Worm (Caenorhabditis elegans): ENCODE results near the gene K11H12.1.

The K11H12.1 gene

ce11 chrIV:639167-639566 is 14.1 kb downstream of the K11H12.1 start:
- TF ChIP-seq ama-1 (optimal IDR thresholded peaks at IDR 0.05) (no peak), hmbx-1 (tag; optimal IDR thresholded peaks at IDR 0.05) (no peak), ceh-13 (GFP tag; optimal IDR thresholded peaks at IDR 0.05) (no peak), F13C5.2 (tag; optimal IDR thresholded peaks at IDR 0.05) (no peak), B0310.2 (tag; optimal IDR thresholded peaks at IDR 0.05) (no peak)

ce11 chrIV:633565-633964 is 19.7 kb downstream of the K11H12.1 start:
- no peak for TF ChIP-seq flt-1 (GFP tag; IDR thresholded peaks at IDR 0.05)
- no peak for TF ChIP-seq hmbx-1 (tag; optimal IDR thresholded peaks at IDR 0.05)
- no peak for TF ChIP-seq ets-7 (tag; optimal IDR thresholded peaks at IDR 0.05)
- TF ChIP-seq F13C5.2 (tag; optimal IDR thresholded peaks at IDR 0.05) = no peak
- no peak for TF ChIP-seq sea-1 (GFP tag; conservative IDR thresholded peaks at IDR 0.05)

- TF ChIP-seq pes-1 (GFP tag; IDR thresholded peaks at IDR 0.05) (no peak), tra-4 (tag; optimal IDR thresholded peaks at IDR 0.05) (no peak)
These were observed 21.4 kb downstream of the K11H12.1 start for ce11 chrIV:631869-632268.

DNA sequence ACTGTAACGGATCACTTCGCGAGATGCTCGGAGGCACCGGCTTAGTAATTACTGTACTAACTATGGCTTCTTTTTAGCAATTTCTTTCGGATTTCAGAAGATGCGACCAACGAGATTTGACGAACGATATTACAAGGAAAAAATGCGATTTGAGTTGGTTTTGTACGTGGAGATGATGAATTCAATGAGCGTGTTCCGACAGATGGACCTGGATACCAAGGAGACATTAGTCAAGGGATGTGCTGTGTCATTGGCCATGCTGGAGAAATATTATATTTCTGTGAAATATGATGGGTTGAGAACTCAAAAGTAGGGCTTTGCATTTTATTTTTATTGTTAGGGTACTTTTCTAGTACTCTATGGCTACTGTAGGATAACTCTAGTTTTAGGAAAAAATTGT is 22.6 kb downstream of the K11H12.1 start:
- TF ChIP-seq tbx-11 (GFP tag; IDR thresholded peaks at IDR 0.05) (no peak), F13C5.2 (tag; optimal IDR thresholded peaks at IDR 0.05) (no peak), hmbx-1 (tag; optimal IDR thresholded peaks at IDR 0.05) (no peak), ama-1 (optimal IDR thresholded peaks at IDR 0.05) (no peak), ceh-36 (tag; optimal IDR thresholded peaks at IDR 0.05) (no peak), aly-1 (tag; optimal IDR thresholded peaks at IDR 0.05) (no peak), tbx-37 (GFP tag; conservative IDR thresholded peaks at IDR 0.05) (no peak), ceh-13 (GFP tag; optimal IDR thresholded peaks at IDR 0.05) (no peak)

ce11 chrIV:627237-627636 is 26.0 kb downstream of the K11H12.1 start, which contains the start of gene nhr-76:
nhr-76 (plus strand) TSS chrIV:627537.
- TF ChIP-seq hmbx-1 (tag; optimal IDR thresholded peaks at IDR 0.05) (no peak), flt-1 (GFP tag; IDR thresholded peaks at IDR 0.05) (no peak), ama-1 (optimal IDR thresholded peaks at IDR 0.05) (no peak), pes-1 (GFP tag; IDR thresholded peaks at IDR 0.05) (no peak), tbx-11 (GFP tag; IDR thresholded peaks at IDR 0.05) (no peak), B0310.2 (tag; optimal IDR thresholded peaks at IDR 0.05) (no peak), F13C5.2 (tag; optimal IDR thresholded peaks at IDR 0.05) (no peak), ceh-13 (GFP tag; optimal IDR thresholded peaks at IDR 0.05) (no peak), ceh-36 (tag; optimal IDR thresholded peaks at IDR 0.05) (no peak), hmg-4 (GFP tag; optimal IDR thresholded peaks at IDR 0.05) (no peak), tra-4 (tag; optimal IDR thresholded peaks at IDR 0.05) (no peak), tbx-37 (GFP tag; conservative IDR thresholded peaks at IDR 0.05) (no peak), aly-1 (tag; optimal IDR thresholded peaks at IDR 0.05) (no peak), ets-7 (tag; optimal IDR thresholded peaks at IDR 0.05) (no peak), scrt-1 (GFP tag; IDR thresholded peaks at IDR 0.05) (no peak), hnd-1 (tag; optimal IDR thresholded peaks at IDR 0.05) (no peak), sea-1 (GFP tag; conservative IDR thresholded peaks at IDR 0.05) (no peak)

DNA sequence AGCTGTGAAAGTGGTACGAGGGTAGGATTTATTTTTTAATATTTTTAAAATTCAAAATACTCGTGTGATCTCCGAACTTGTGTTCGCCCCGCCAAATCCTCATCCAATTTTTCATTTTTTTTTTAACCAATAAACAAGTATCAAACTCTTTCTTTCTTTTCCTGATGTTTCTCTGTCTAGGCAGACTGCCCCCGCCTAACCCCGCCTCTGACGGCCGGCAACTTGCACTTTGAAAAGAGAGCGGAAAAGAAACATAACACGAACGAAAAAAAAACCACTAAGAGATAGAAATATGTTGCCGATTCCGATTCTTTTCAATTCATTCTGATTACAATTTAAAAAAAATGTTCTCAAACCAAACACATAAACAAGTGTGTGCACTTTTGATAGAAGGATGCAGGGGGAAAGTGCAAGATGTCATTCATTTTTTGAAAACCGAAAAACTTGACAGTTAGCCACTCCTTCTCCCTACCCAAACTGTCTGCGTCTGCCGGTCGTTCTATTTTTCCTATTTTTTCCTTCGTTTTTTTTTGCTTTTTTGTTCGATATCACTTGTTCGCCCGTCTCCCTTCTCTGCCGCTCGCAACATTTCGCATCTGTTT is 27.2 kb downstream of the K11H12.1 start:
- TF ChIP-seq hnd-1 (tag; optimal IDR thresholded peaks at IDR 0.05) (no peak), scrt-1 (GFP tag; IDR thresholded peaks at IDR 0.05) (no peak), tbx-11 (GFP tag; IDR thresholded peaks at IDR 0.05) (no peak), sea-1 (GFP tag; conservative IDR thresholded peaks at IDR 0.05) (no peak), aly-1 (tag; optimal IDR thresholded peaks at IDR 0.05) (no peak), hmg-4 (GFP tag; optimal IDR thresholded peaks at IDR 0.05) (no peak), ceh-36 (tag; optimal IDR thresholded peaks at IDR 0.05) (no peak), ama-1 (optimal IDR thresholded peaks at IDR 0.05) (no peak), ets-7 (tag; optimal IDR thresholded peaks at IDR 0.05) (no peak)

DNA sequence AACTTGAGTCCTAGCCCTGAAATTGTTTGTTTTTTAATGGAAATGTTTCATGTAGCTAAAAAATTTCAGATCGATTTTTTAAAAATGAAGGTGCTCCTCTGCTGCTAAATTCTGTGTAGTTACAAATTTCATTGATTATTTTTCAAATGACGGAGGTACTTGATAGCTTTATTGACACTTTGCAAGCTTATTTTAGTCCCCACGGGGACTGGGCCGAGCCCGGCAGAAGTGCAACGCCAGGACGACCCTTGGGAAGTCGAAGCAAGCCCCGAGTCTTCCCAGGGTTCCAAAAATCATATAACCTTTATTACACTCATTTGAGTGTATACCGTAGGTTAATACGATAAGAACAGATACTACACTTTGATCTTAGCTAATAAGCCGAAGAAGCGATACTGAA is 29.3 kb downstream of the K11H12.1 start:
- TF ChIP-seq tbx-11 (GFP tag; IDR thresholded peaks at IDR 0.05) = no peak
- TF ChIP-seq F13C5.2 (tag; optimal IDR thresholded peaks at IDR 0.05) = no peak
- TF ChIP-seq hmbx-1 (tag; optimal IDR thresholded peaks at IDR 0.05) = no peak
- TF ChIP-seq hnd-1 (tag; optimal IDR thresholded peaks at IDR 0.05) = no peak
- no peak for TF ChIP-seq tbx-37 (GFP tag; conservative IDR thresholded peaks at IDR 0.05)
- no peak for TF ChIP-seq tra-4 (tag; optimal IDR thresholded peaks at IDR 0.05)
- no peak for TF ChIP-seq aly-1 (tag; optimal IDR thresholded peaks at IDR 0.05)
- TF ChIP-seq hmg-4 (GFP tag; optimal IDR thresholded peaks at IDR 0.05) = no peak
- TF ChIP-seq ceh-36 (tag; optimal IDR thresholded peaks at IDR 0.05) = no peak
- no peak for TF ChIP-seq pes-1 (GFP tag; IDR thresholded peaks at IDR 0.05)
- no peak for TF ChIP-seq B0310.2 (tag; optimal IDR thresholded peaks at IDR 0.05)
- no peak for TF ChIP-seq ceh-13 (GFP tag; optimal IDR thresholded peaks at IDR 0.05)
- no peak for TF ChIP-seq sea-1 (GFP tag; conservative IDR thresholded peaks at IDR 0.05)
- no peak for TF ChIP-seq scrt-1 (GFP tag; IDR thresholded peaks at IDR 0.05)
- no peak for TF ChIP-seq ets-7 (tag; optimal IDR thresholded peaks at IDR 0.05)
- TF ChIP-seq flt-1 (GFP tag; IDR thresholded peaks at IDR 0.05) = no peak
- TF ChIP-seq ama-1 (optimal IDR thresholded peaks at IDR 0.05) = no peak

- TF ChIP-seq pes-1 (GFP tag; IDR thresholded peaks at IDR 0.05) (no peak), hnd-1 (tag; optimal IDR thresholded peaks at IDR 0.05) (no peak), ceh-13 (GFP tag; optimal IDR thresholded peaks at IDR 0.05) (no peak), F13C5.2 (tag; optimal IDR thresholded peaks at IDR 0.05) (no peak), aly-1 (tag; optimal IDR thresholded peaks at IDR 0.05) (no peak), tra-4 (tag; optimal IDR thresholded peaks at IDR 0.05) (no peak), sea-1 (GFP tag; conservative IDR thresholded peaks at IDR 0.05) (no peak)
These were observed 30.2 kb downstream of the K11H12.1 start for ce11 chrIV:622989-623388.

Measured in whole organism, early embryonic.